Fruit fly (Drosophila melanogaster) whole organism, pupa: Measurements from ENCODE around the gene alien.

Experiments
- CG13204 ChIP-seq: fragments of 200-800 bp; sonication (Bioruptor generic); optimal IDR thresholded peaks from 2 replicates; lab custom pipeline; 2018; ENCODE audit warnings: missing biosample characterization, mild to moderate bottlenecking, missing genetic modification characterization, moderate library complexity
- CG14655 ChIP-seq: fragments of 200-800 bp; sonication (Bioruptor generic); optimal IDR thresholded peaks from 3 replicates; lab custom pipeline; 2017; ENCODE audit warnings: mild to moderate bottlenecking, missing biosample characterization, missing genetic modification reagents, missing genetic modification characterization
- CG15710 ChIP-seq: fragments of 200-800 bp; sonication (Bioruptor generic); optimal IDR thresholded peaks from 2 replicates; lab custom pipeline; 2018; ENCODE audit warnings: missing biosample characterization, mild to moderate bottlenecking, missing genetic modification characterization, moderate library complexity
- CG17806 ChIP-seq: fragments of 200-800 bp; sonication (Bioruptor generic); optimal IDR thresholded peaks from 2 replicates; lab custom pipeline; 2018; ENCODE audit warnings: missing biosample characterization, mild to moderate bottlenecking, missing genetic modification characterization, moderate library complexity
- CG32121 ChIP-seq: fragments of 200-800 bp; sonication (Bioruptor generic); IDR thresholded peaks from 2 replicates; pipeline ENCODE4 v1.3.6; 2022; ENCODE audit warnings: missing biosample characterization, missing genetic modification characterization
- CG4496 ChIP-seq: fragments of 200-800 bp; sonication (Bioruptor generic); IDR thresholded peaks from 3 replicates; pipeline ENCODE4 v1.3.6; 2022; ENCODE audit warnings: missing biosample characterization, missing genetic modification characterization
- CG8159 ChIP-seq: fragments of 200-800 bp; sonication (Bioruptor generic); optimal IDR thresholded peaks from 3 replicates; lab custom pipeline; 2018; ENCODE audit warnings: missing biosample characterization, mild to moderate bottlenecking, missing genetic modification characterization, moderate library complexity
- CG8301 ChIP-seq: fragments of 200-800 bp; sonication (Bioruptor generic); optimal IDR thresholded peaks from 2 replicates; lab custom pipeline; 2018; ENCODE audit warnings: missing biosample characterization, mild to moderate bottlenecking, missing genetic modification characterization
- CG9948 ChIP-seq: fragments of 200-800 bp; sonication (Bioruptor generic); optimal IDR thresholded peaks from 2 replicates; lab custom pipeline; 2018; ENCODE audit warnings: missing biosample characterization, mild to moderate bottlenecking, missing genetic modification characterization, moderate library complexity
- EcR ChIP-seq: fragments of 200-800 bp; sonication (Bioruptor generic); optimal IDR thresholded peaks from 3 replicates; lab custom pipeline; 2019; ENCODE audit warnings: missing biosample characterization, missing genetic modification characterization, mild to moderate bottlenecking, moderate library complexity, missing genetic modification reagents
- Ets98B ChIP-seq: fragments of 200-800 bp; sonication (Bioruptor generic); IDR thresholded peaks from 2 replicates; pipeline ENCODE4 v1.3.6; 2022; ENCODE audit warnings: missing biosample characterization, missing genetic modification characterization
- Pif1A ChIP-seq: fragments of 200-800 bp; sonication (Bioruptor generic); optimal IDR thresholded peaks from 3 replicates; lab custom pipeline; 2016; ENCODE audit warnings: missing biosample characterization, missing genetic modification characterization
- Pif1B ChIP-seq: fragments of 200-800 bp; sonication (Bioruptor generic); optimal IDR thresholded peaks from 3 replicates; lab custom pipeline; 2016; ENCODE audit warnings: missing biosample characterization, missing genetic modification characterization
- Snoo ChIP-seq: fragments of 200-800 bp; sonication (Bioruptor generic); optimal IDR thresholded peaks from 3 replicates; lab custom pipeline; 2017; ENCODE audit warnings: missing biosample characterization, mild to moderate bottlenecking, missing genetic modification characterization, inconsistent platforms

dm6 chr2L:8993650-8994441 is 3.3 kb downstream of the alien start, which contains the start of gene CG17906:
- no peak for TF ChIP-seq CG32121
- no peak for TF ChIP-seq CG4496 (GFP tag; lab: Robert Waterston, UW)
- no peak for TF ChIP-seq CG8301 (tag; lab: Kevin White, UChicago)
- no peak for TF ChIP-seq CG13204
- no peak for TF ChIP-seq CG8159 (tag; lab: Kevin White, UChicago)
- TF ChIP-seq Pif1B, result no peak
- TF ChIP-seq CG15710 (tag; lab: Kevin White, UChicago), result no peak
- TF ChIP-seq CG17806, result no peak
- TF ChIP-seq CG14655 (GFP tag; lab: Kevin White, UChicago), result no peak
- no peak for TF ChIP-seq CG9948
- TF ChIP-seq Pif1A (GFP tag; lab: Kevin White, UChicago), result no peak
- TF ChIP-seq Snoo (tag; lab: Kevin White, UChicago), result no peak
- TF ChIP-seq EcR (GFP tag; lab: Kevin White, UChicago), result no peak
- TF ChIP-seq Ets98B (GFP tag; lab: Robert Waterston, UW), result no peak
